Fruit fly (Drosophila melanogaster): Measurements from ENCODE around the gene CG15386.
A peak's percentile ranks its signal among the peaks of the same experiment; 100 is the strongest.

CG15386 gene

DNA sequence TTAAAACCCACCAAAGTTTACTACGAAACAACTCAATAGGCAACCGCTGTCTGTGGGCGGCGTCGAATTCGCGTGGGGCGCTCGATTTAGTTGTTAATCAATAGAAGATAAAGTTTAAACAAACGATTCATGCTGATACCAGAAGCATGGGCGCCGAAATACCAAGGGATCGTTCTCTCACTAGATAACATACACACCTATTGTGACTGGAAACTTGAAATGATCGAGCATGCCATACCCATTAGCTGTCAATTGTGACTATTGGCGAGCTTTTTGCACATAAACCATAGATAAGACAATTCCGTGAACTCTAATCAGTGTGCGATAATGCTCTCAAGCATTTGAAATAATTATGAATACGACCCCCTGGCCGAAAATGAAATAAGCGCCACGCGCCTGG, 37.7 kb downstream of the CG15386 start (continued):
- TF ChIP-seq ro (GFP tag; IDR thresholded peaks at IDR 0.05) (no peak; the same call in 1 of the 2 replicates), chif (GFP tag; optimal IDR thresholded peaks at IDR 0.05) (peak; percentile 58 to 63), grau (tag; optimal IDR thresholded peaks at IDR 0.05) (peak; percentile 81), CG7372 (GFP tag; IDR thresholded peaks at IDR 0.05) (peak; percentile 52; the same call in 1 of the 2 replicates), lab (GFP tag; optimal IDR thresholded peaks at IDR 0.05) (peak; percentile 89), CG1603 (tag; optimal IDR thresholded peaks at IDR 0.05) (peak; percentile 76), Opbp (GFP tag; IDR thresholded peaks at IDR 0.05; ENCODE audit: partially characterized antibody) (no peak), da (GFP tag; optimal IDR thresholded peaks at IDR 0.05) (no peak), CG14710 (tag; optimal IDR thresholded peaks at IDR 0.05) (no peak), pan (optimal IDR thresholded peaks at IDR 0.05) (no peak), pan (GFP tag; optimal IDR thresholded peaks at IDR 0.05 in 1 of 2, IDR thresholded peaks at IDR 0.05 in 1 of 2) (peak in 1 of 2 experiments; percentile 75), pzg (GFP tag; optimal IDR thresholded peaks at IDR 0.05) (no peak), dmrt99B (tag; optimal IDR thresholded peaks at IDR 0.05) (peak; percentile 82), CG12104 (GFP tag; optimal IDR thresholded peaks at IDR 0.05) (no peak), CG18011 (GFP tag; optimal IDR thresholded peaks at IDR 0.05) (peak; percentile 11), oc (tag; optimal IDR thresholded peaks at IDR 0.05) (peak; percentile 55), CG11504 (tag; optimal IDR thresholded peaks at IDR 0.05) (peak; percentile 84), caup (GFP tag; optimal IDR thresholded peaks at IDR 0.05; ENCODE audit: severe bottlenecking) (peak; percentile 70), pum (GFP tag; optimal IDR thresholded peaks at IDR 0.05) (peak; percentile 76), maf-S (GFP tag; optimal IDR thresholded peaks at IDR 0.05) (peak; percentile 80), CG2889 (GFP tag; IDR thresholded peaks at IDR 0.05) (no peak), CG2199 (GFP tag; IDR thresholded peaks at IDR 0.05) (0 out of 3 replicates have a peak, but pooled peaks have one; percentile 50), ham (GFP tag; IDR thresholded peaks at IDR 0.05) (peak; percentile 69; the same call in 1 of the 2 replicates), CG8924 (tag; optimal IDR thresholded peaks at IDR 0.05) (peak; percentile 73), CG3995 (GFP tag; optimal IDR thresholded peaks at IDR 0.05) (peak; percentile 37), CG8359 (GFP tag; optimal IDR thresholded peaks at IDR 0.05; ENCODE audit: borderline replicate concordance) (peak; percentile 0), dm (GFP tag; optimal IDR thresholded peaks at IDR 0.05) (peak; percentile 28), Awh (GFP tag; IDR thresholded peaks at IDR 0.05) (peak; percentile 50), hkb (optimal IDR thresholded peaks at IDR 0.05) (no peak), hkb (GFP tag; IDR thresholded peaks at IDR 0.05) (peak; percentile 73), Eip74EF (GFP tag; optimal IDR thresholded peaks at IDR 0.05) (peak in 1 of 2 experiments; percentile 63), CG10543 (GFP tag; optimal IDR thresholded peaks at IDR 0.05) (peak; percentile 29), NC2β (GFP tag; optimal IDR thresholded peaks at IDR 0.05) (no peak), Mad (GFP tag; optimal IDR thresholded peaks at IDR 0.05) (peak; percentile 40), MESR4 (GFP tag; optimal IDR thresholded peaks at IDR 0.05) (no peak), Pdp1 (GFP tag; optimal IDR thresholded peaks at IDR 0.05) (peak; percentile 73 to 82), CG10959 (GFP tag; IDR thresholded peaks at IDR 0.05) (no peak; the same call in 1 of the 2 replicates), slp2 (GFP tag; optimal IDR thresholded peaks at IDR 0.05) (peak; percentile 75), sqz (GFP tag; optimal IDR thresholded peaks at IDR 0.05) (no peak), dysf (GFP tag; IDR thresholded peaks at IDR 0.05) (peak; percentile 86), cg (GFP tag; optimal IDR thresholded peaks at IDR 0.05) (no peak), gsb (GFP tag; IDR thresholded peaks at IDR 0.05) (peak; percentile 54; the same call in 1 of the 2 replicates), rib (GFP tag; IDR thresholded peaks at IDR 0.05) (peak; percentile 83), peb (GFP tag; IDR thresholded peaks at IDR 0.05) (peak; percentile 46; the same call in 1 of the 2 replicates), CG6254 (GFP tag; optimal IDR thresholded peaks at IDR 0.05) (peak; percentile 23), gro (GFP tag; optimal IDR thresholded peaks at IDR 0.05) (peak; percentile 90), ind (GFP tag; optimal IDR thresholded peaks at IDR 0.05) (peak; percentile 87), dpn (GFP tag; optimal IDR thresholded peaks at IDR 0.05) (peak; percentile 78 to 85), CG13775 (GFP tag; optimal IDR thresholded peaks at IDR 0.05) (peak; percentile 58), Lpt (GFP tag; optimal IDR thresholded peaks at IDR 0.05) (no peak)

All from whole organism, embryonic.